Worm (Caenorhabditis elegans): ENCODE measurements around the gene pat-3.

Gene pat-3

ce11 chrIII:3873424-3873823 lies 40.5 kb downstream of the pat-3 start (continued):
- TF ChIP-seq mcd-1 (GFP tag; IDR thresholded peaks at IDR 0.05) = no peak
- no peak for TF ChIP-seq sea-2 (GFP tag; IDR thresholded peaks at IDR 0.05)
- TF ChIP-seq D2030.7 (GFP tag; IDR thresholded peaks at IDR 0.05) = no peak
- TF ChIP-seq snpc-4 (GFP tag; optimal IDR thresholded peaks at IDR 0.05) = no peak
- TF ChIP-seq snpc-4 (tag; optimal IDR thresholded peaks at IDR 0.05) = peak in 2 of 4 experiments; percentile 10 to 15
- no peak for TF ChIP-seq lin-35 (GFP tag; optimal IDR thresholded peaks at IDR 0.05)
- no peak for TF ChIP-seq rcor-1 (GFP tag; IDR thresholded peaks at IDR 0.05)
- no peak for TF ChIP-seq dpl-1 (GFP tag; optimal IDR thresholded peaks at IDR 0.05)
- no peak for TF ChIP-seq hmg-20 (GFP tag; IDR thresholded peaks at IDR 0.05)
- no peak for TF ChIP-seq ZK185.1 (tag; optimal IDR thresholded peaks at IDR 0.05; ENCODE audit: poor library complexity, severe bottlenecking)
- no peak for TF ChIP-seq F37B4.10 (GFP tag; IDR thresholded peaks at IDR 0.05)
- no peak for TF ChIP-seq ceh-79 (tag; optimal IDR thresholded peaks at IDR 0.05)
- TF ChIP-seq rec-8 (tag; optimal IDR thresholded peaks at IDR 0.05) = no peak
- 0 out of 2 replicates have a peak, but pooled peaks have one; percentile 5 for TF ChIP-seq egrh-3 (GFP tag; IDR thresholded peaks at IDR 0.05)
- TF ChIP-seq let-607 (tag; optimal IDR thresholded peaks at IDR 0.05) = no peak

DNA sequence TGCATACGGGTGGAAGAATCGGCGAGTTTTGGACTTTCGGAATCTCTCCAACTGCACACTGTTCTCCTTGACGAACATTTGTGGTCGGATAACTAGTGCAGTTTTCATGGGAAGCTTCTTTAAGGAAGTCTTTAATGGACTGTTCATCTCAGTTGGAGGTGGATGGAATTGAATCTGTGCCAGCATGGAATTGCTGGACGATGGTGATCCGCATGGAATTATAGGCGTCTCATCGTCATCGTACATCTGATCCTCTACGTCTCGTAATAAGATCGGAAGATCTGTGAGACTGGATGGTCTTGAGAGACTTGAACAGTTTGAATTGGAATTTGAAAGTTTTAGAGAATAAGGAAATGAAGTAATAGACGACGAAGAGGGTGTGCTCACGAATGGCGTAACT lies 41.0 kb downstream of the pat-3 start:
- TF ChIP-seq lin-35 (GFP tag; optimal IDR thresholded peaks at IDR 0.05) (no peak), ama-1 (optimal IDR thresholded peaks at IDR 0.05) (peak; percentile 5), ama-1 (GFP tag; optimal IDR thresholded peaks at IDR 0.05) (no peak)

DNA sequence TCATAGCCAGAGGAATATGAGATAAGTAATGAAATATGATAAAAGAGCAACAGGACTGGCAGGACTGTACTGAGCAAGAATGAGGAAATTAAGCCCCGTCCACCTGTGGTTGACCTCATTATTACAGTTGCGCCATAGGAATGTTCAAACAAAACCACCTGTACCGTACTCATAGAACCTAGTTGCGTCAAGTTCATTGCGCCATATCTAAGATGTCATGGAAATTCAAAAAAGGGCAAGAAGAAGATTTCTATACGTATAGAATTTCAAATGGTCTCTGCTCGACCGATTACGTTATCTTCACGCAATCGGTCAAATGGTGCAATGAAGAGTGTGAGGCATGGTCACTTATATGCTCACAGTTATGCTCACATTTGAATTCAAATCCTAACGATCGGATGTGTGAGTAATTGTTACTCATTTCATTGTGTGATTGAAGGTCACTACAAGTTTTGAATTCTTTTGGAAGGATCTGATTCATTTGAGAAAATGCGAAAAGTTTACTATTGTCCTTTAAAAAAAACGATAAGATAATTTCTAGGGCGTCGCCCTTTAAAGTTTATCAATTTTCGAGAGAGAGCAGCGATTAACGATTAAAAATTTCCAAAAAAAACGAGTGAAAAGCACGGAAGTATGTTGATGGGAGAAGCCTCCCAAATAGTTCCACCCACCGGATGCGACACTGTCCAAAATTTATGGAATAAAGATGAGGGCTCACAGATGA lies 42.0 kb downstream of the pat-3 start:
- 0 out of 2 replicates have a peak, but pooled peaks have one; percentile 63 for TF ChIP-seq cebp-2 (GFP tag; IDR thresholded peaks at IDR 0.05)
- TF ChIP-seq dox-1 (GFP tag; IDR thresholded peaks at IDR 0.05) = peak; percentile 16; the same call in 1 of the 2 replicates
- TF ChIP-seq Y95B8A.8 (GFP tag; IDR thresholded peaks at IDR 0.05) = 0 out of 2 replicates have a peak, but pooled peaks have one; percentile 30
- TF ChIP-seq ama-1 (optimal IDR thresholded peaks at IDR 0.05) = no peak
- no peak for TF ChIP-seq ama-1 (GFP tag; optimal IDR thresholded peaks at IDR 0.05)
- TF ChIP-seq zim-3 (tag; optimal IDR thresholded peaks at IDR 0.05) = peak; percentile 29
- TF ChIP-seq rec-8 (tag; optimal IDR thresholded peaks at IDR 0.05) = no peak
- peak; percentile 53 for TF ChIP-seq nhr-80 (tag; optimal IDR thresholded peaks at IDR 0.05)

- TF ChIP-seq lin-26 (GFP tag; IDR thresholded peaks at IDR 0.05) = peak; percentile 79
- no peak for TF ChIP-seq let-526 (GFP tag; IDR thresholded peaks at IDR 0.05)
- no peak for TF ChIP-seq nhr-120 (GFP tag; IDR thresholded peaks at IDR 0.05)
- no peak for TF ChIP-seq egrh-3 (GFP tag; IDR thresholded peaks at IDR 0.05)
- no peak for TF ChIP-seq Y53F4B.3 (GFP tag; IDR thresholded peaks at IDR 0.05)
- peak; percentile 59; the same call in 1 of the 2 replicates for TF ChIP-seq D2030.7 (GFP tag; IDR thresholded peaks at IDR 0.05)
- TF ChIP-seq T07F8.4 (tag; optimal IDR thresholded peaks at IDR 0.05) = peak; percentile 55
- TF ChIP-seq F57C9.4 (tag; optimal IDR thresholded peaks at IDR 0.05) = peak; percentile 90
- no peak for TF ChIP-seq ztf-22 (GFP tag; optimal IDR thresholded peaks at IDR 0.05)
- TF ChIP-seq tlf-1 (GFP tag; optimal IDR thresholded peaks at IDR 0.05) = peak; percentile 88
- peak; percentile 42 for TF ChIP-seq nhr-179 (tag; optimal IDR thresholded peaks at IDR 0.05)
- peak; percentile 73; the same call in 1 of the 2 replicates for TF ChIP-seq ceh-58 (GFP tag; IDR thresholded peaks at IDR 0.05)
- TF ChIP-seq lin-54 (GFP tag; optimal IDR thresholded peaks at IDR 0.05) = peak; percentile 78
- no peak for TF ChIP-seq unc-62 (GFP tag; optimal IDR thresholded peaks at IDR 0.05)
- TF ChIP-seq nhr-27 (tag; optimal IDR thresholded peaks at IDR 0.05) = peak; percentile 91
- no peak for TF ChIP-seq F55B11.4 (tag; optimal IDR thresholded peaks at IDR 0.05; ENCODE audit: borderline replicate concordance, insufficient read depth)
- TF ChIP-seq zfh-2 (GFP tag; conservative IDR thresholded peaks at IDR 0.05) = peak; percentile 67
- TF ChIP-seq F22D6.2 (tag; optimal IDR thresholded peaks at IDR 0.05) = no peak
- TF ChIP-seq sea-2 (GFP tag; IDR thresholded peaks at IDR 0.05) = no peak
- TF ChIP-seq attf-6 (GFP tag; IDR thresholded peaks at IDR 0.05) = peak; percentile 82
- TF ChIP-seq dpff-1 (tag; optimal IDR thresholded peaks at IDR 0.05) = peak; percentile 12
- peak; percentile 94 for TF ChIP-seq athp-1 (tag; optimal IDR thresholded peaks at IDR 0.05)
- TF ChIP-seq ztf-3 (GFP tag; optimal IDR thresholded peaks at IDR 0.05) = no peak
- peak; percentile 87 for TF ChIP-seq hsf-1 (GFP tag; IDR thresholded peaks at IDR 0.05)
Observed at ce11 chrIII:3869292-3869781, 44.6 kb downstream of the pat-3 start.

Measured in whole organism, young adult.